Worm (Caenorhabditis elegans) whole organism, young adult: Measurements from ENCODE around the gene dsl-3.
A peak's percentile ranks its signal among the peaks of the same experiment; 100 is the strongest.
"Not testable (repeated sequence)": the region's sequence is repeated elsewhere in the genome, so short reads cannot be mapped to it uniquely, and the experiment has no call there.

Source experiments
- F10E7.11 ChIP-seq: sonication (generic microtip); optimal IDR thresholded peaks from 2 replicates; lab custom pipeline; 2017; ENCODE audit warnings: mild to moderate bottlenecking, missing genetic modification characterization, moderate library complexity, missing compliant biosample characterization
- F33H1.4 ChIP-seq: fragments of 200-800 bp; sonication (Bioruptor generic); IDR thresholded peaks from 2 replicates; pipeline ENCODE4 v1.3.6; 2022; ENCODE audit warnings: missing genetic modification reagents, missing genetic modification characterization, missing compliant biosample characterization
- F39B2.1 ChIP-seq: fragments of 200-800 bp; sonication (Bioruptor generic); IDR thresholded peaks from 2 replicates; pipeline ENCODE4 v1.3.6; 2022; ENCODE audit warnings: missing genetic modification reagents, missing genetic modification characterization, missing compliant biosample characterization
- F57A8.1 ChIP-seq: fragments of 200-800 bp; sonication (Bioruptor generic); optimal IDR thresholded peaks from 2 replicates; lab custom pipeline; 2018; ENCODE audit warnings: mild to moderate bottlenecking, missing genetic modification characterization, moderate library complexity, missing compliant biosample characterization
- K11D2.4 ChIP-seq: fragments of 200-800 bp; sonication (Bioruptor generic); IDR thresholded peaks from 2 replicates; pipeline ENCODE4 v1.3.6; 2022; ENCODE audit warnings: missing genetic modification reagents, missing genetic modification characterization, missing compliant biosample characterization
- Y56A3A.18 ChIP-seq: fragments of 200-800 bp; sonication (Bioruptor generic); IDR thresholded peaks from 2 replicates; pipeline ENCODE4 v1.3.6; 2022; ENCODE audit warnings: missing genetic modification reagents, missing genetic modification characterization, missing compliant biosample characterization
- akir-1 ChIP-seq: fragments of 200-800 bp; sonication (Bioruptor generic); optimal IDR thresholded peaks from 2 replicates; lab custom pipeline; 2018; ENCODE audit warnings: mild to moderate bottlenecking, missing genetic modification characterization, moderate library complexity, missing compliant biosample characterization
- aptf-2 ChIP-seq: fragments of 200-800 bp; sonication (Bioruptor generic); conservative IDR thresholded peaks from 2 replicates; pipeline ENCODE4 v1.3.6; 2022; ENCODE audit warnings: missing genetic modification reagents, missing genetic modification characterization, missing compliant biosample characterization
- aptf-3 ChIP-seq: fragments of 200-800 bp; sonication (Bioruptor generic); IDR thresholded peaks from 2 replicates; pipeline ENCODE4 v1.3.6; 2022; ENCODE audit warnings: missing genetic modification characterization, missing compliant biosample characterization
- attf-5 ChIP-seq: fragments of 200-800 bp; sonication (Bioruptor generic); optimal IDR thresholded peaks from 2 replicates; lab custom pipeline; 2018; ENCODE audit warnings: mild to moderate bottlenecking, missing genetic modification characterization, missing compliant biosample characterization
- cebp-1 ChIP-seq, 2 experiments: fragments of 200-800 bp in 1 of 2; sonication (Bioruptor generic) in 1 of 2; sonication (generic microtip) in 1 of 2; IDR thresholded peaks in 1 of 2; optimal IDR thresholded peaks in 1 of 2; 2 replicates each; pipeline versions ENCODE4 v1.3.6 to Lab custom; 2017 to 2022; ENCODE audit warnings: missing compliant biosample characterization in 2 of 2, missing genetic modification characterization in 2 of 2, mild to moderate bottlenecking in 1 of 2, missing genetic modification reagents in 1 of 2, moderate library complexity in 1 of 2
- cebp-2 ChIP-seq: fragments of 200-800 bp; sonication (Bioruptor generic); IDR thresholded peaks from 2 replicates; pipeline ENCODE4 v1.3.6; 2022; ENCODE audit warnings: missing genetic modification characterization, missing compliant biosample characterization
- dpl-1 ChIP-seq: fragments of 150-350 bp; optimal IDR thresholded peaks from 2 replicates; lab custom pipeline; 2014; ENCODE audit warnings: missing biosample characterization, missing genetic modification reagents, missing genetic modification characterization
- egrh-3 ChIP-seq: fragments of 200-800 bp; sonication (Bioruptor generic); IDR thresholded peaks from 2 replicates; pipeline ENCODE4 v1.3.6; 2022; ENCODE audit warnings: missing genetic modification reagents, missing genetic modification characterization, missing compliant biosample characterization
- ekl-4 ChIP-seq: fragments of 200-800 bp; sonication (Bioruptor generic); IDR thresholded peaks from 2 replicates; pipeline ENCODE4 v1.3.6; 2022; ENCODE audit warnings: missing genetic modification reagents, missing genetic modification characterization, missing compliant biosample characterization
- ets-4 ChIP-seq: fragments of 200-800 bp; sonication (Bioruptor generic); optimal IDR thresholded peaks from 2 replicates; lab custom pipeline; 2018; ENCODE audit warnings: mild to moderate bottlenecking, missing genetic modification characterization, missing compliant biosample characterization
- gei-17 ChIP-seq: fragments of 200-800 bp; sonication (Bioruptor generic); optimal IDR thresholded peaks from 2 replicates; lab custom pipeline; 2018; ENCODE audit warnings: mild to moderate bottlenecking, missing genetic modification characterization, missing compliant biosample characterization
- him-1 ChIP-seq: sonication (generic microtip); optimal IDR thresholded peaks from 2 replicates; lab custom pipeline; 2016; ENCODE audit warnings: missing genotype, missing genetic modification reagents, missing genetic modification characterization, missing compliant biosample characterization
- hlh-12 ChIP-seq: sonication (generic microtip); optimal IDR thresholded peaks from 2 replicates; lab custom pipeline; 2016; ENCODE audit warnings: missing genetic modification characterization, missing compliant biosample characterization
- hmg-1.2 ChIP-seq: fragments of 200-800 bp; sonication (Bioruptor generic); IDR thresholded peaks from 2 replicates; pipeline ENCODE4 v1.3.6; 2022; ENCODE audit warnings: missing genetic modification reagents, missing genetic modification characterization, missing compliant biosample characterization
- lin-26 ChIP-seq: fragments of 200-800 bp; sonication (Bioruptor generic); IDR thresholded peaks from 2 replicates; pipeline ENCODE4 v1.3.6; 2022; ENCODE audit warnings: missing genetic modification reagents, missing genetic modification characterization, missing compliant biosample characterization
- lsy-27 ChIP-seq: sonication (generic microtip); optimal IDR thresholded peaks from 2 replicates; lab custom pipeline; 2017; ENCODE audit warnings: missing genetic modification characterization, mild to moderate bottlenecking, missing compliant biosample characterization, antibody characterized with exemption, missing genotype, borderline replicate concordance; ENCODE audit not compliant: insufficient read depth
- madf-3 ChIP-seq: fragments of 200-800 bp; sonication (Bioruptor generic); IDR thresholded peaks from 2 replicates; pipeline ENCODE4 v1.3.6; 2022; ENCODE audit warnings: missing genetic modification reagents, missing genetic modification characterization, missing compliant biosample characterization
- mel-28 ChIP-seq: sonication (generic microtip); optimal IDR thresholded peaks from 2 replicates; lab custom pipeline; 2016; ENCODE audit warnings: borderline replicate concordance, mild to moderate bottlenecking, missing genetic modification characterization, missing compliant biosample characterization
- mxl-1 ChIP-seq: sonication (generic microtip); optimal IDR thresholded peaks from 2 replicates; lab custom pipeline; 2016; ENCODE audit warnings: missing genetic modification characterization, missing compliant biosample characterization
- sea-2 ChIP-seq: fragments of 200-800 bp; sonication (Bioruptor generic); IDR thresholded peaks from 2 replicates; pipeline ENCODE4 v1.3.6; 2022; ENCODE audit warnings: missing genetic modification characterization, missing compliant biosample characterization
- sptf-2 ChIP-seq: fragments of 200-800 bp; sonication (Bioruptor generic); optimal IDR thresholded peaks from 2 replicates; lab custom pipeline; 2018; ENCODE audit warnings: mild to moderate bottlenecking, missing genetic modification characterization, missing compliant biosample characterization
- tbp1 ChIP-seq: fragments of 200-800 bp; sonication (Bioruptor generic); optimal IDR thresholded peaks from 2 replicates; lab custom pipeline; 2018; ENCODE audit warnings: mild to moderate bottlenecking, missing genetic modification characterization, missing compliant biosample characterization
- tlf-1 ChIP-seq: fragments of 200-800 bp; sonication (Bioruptor generic); optimal IDR thresholded peaks from 2 replicates; lab custom pipeline; 2018; ENCODE audit warnings: mild to moderate bottlenecking, missing genetic modification characterization, missing compliant biosample characterization
- zfh-2 ChIP-seq: fragments of 200-800 bp; sonication (Bioruptor generic); conservative IDR thresholded peaks from 2 replicates; pipeline ENCODE4 v1.3.6; 2022; ENCODE audit warnings: missing genetic modification reagents, missing genetic modification characterization, missing compliant biosample characterization
- zim-3 ChIP-seq: sonication (generic microtip); optimal IDR thresholded peaks from 2 replicates; lab custom pipeline; 2017; ENCODE audit warnings: mild to moderate bottlenecking, missing genetic modification characterization, moderate library complexity, missing compliant biosample characterization
- ztf-18 ChIP-seq: sonication (generic microtip); optimal IDR thresholded peaks from 2 replicates; lab custom pipeline; 2016; ENCODE audit warnings: missing genotype, mild to moderate bottlenecking, missing genetic modification characterization, missing compliant biosample characterization

dsl-3 gene

DNA sequence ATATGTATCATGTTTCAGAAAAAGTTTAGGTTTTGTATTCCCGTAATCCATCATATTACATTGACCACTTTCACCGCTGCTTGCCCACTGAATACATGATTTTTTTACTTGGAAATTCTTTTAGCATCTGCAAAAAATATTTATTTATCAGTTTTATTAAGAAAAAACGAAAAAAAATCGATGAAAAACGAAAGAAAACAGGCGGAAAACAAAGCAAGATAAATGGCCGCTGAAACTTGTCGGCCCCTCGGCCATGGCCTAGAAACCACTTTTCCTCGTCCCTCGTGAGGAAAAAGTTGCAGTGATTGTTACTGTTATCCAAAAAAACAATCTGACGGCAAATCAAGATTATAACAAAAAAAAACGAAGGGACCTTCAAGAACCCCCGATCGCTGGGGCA, at the start of gene dsl-3:
Gene dsl-3 (plus strand): TSS at position 301 of the 400 bp plus-strand sequence.
- not testable (repeated sequence) for TF ChIP-seq mxl-1 (tag; lab: Kevin White, UChicago); Y56A3A.18 (GFP tag; lab: Robert Waterston, UW); K11D2.4

- TF ChIP-seq ztf-18 (tag; lab: Kevin White, UChicago) (no peak), tbp1 (GFP tag; lab: Kevin White, UChicago) (no peak), attf-5 (no peak), zim-3 (tag; lab: Kevin White, UChicago) (no peak), F57A8.1 (GFP tag; lab: Kevin White, UChicago) (no peak), ekl-4 (GFP tag; lab: Robert Waterston, UW) (no peak), aptf-2 (GFP tag; lab: Robert Waterston, UW) (no peak), akir-1 (GFP tag; lab: Kevin White, UChicago) (no peak), tlf-1 (GFP tag; lab: Kevin White, UChicago) (no peak), dpl-1 (GFP tag; lab: Kevin White, UChicago) (no peak), ets-4 (GFP tag; lab: Kevin White, UChicago) (no peak), gei-17 (GFP tag; lab: Kevin White, UChicago) (no peak)
Observed at ce11 chrIV:1561884-1562283, 48.2 kb upstream of the dsl-3 start, which contains the start of gene hpo-6. Gene hpo-6, plus strand, starts transcription at chrIV:1562184.

ce11 chrIV:1563476-1564131, 46.5 kb upstream of the dsl-3 start, which contains the start of gene Y41D4B.15:
Gene Y41D4B.15, plus strand, starts transcription at chrIV:1564081.
- TF ChIP-seq cebp-2 (GFP tag; lab: Robert Waterston, UW) (no peak), lin-26 (GFP tag; lab: Robert Waterston, UW) (no peak), him-1 (tag; lab: Kevin White, UChicago) (no peak), madf-3 (GFP tag; lab: Robert Waterston, UW) (no peak), sea-2 (GFP tag; lab: Robert Waterston, UW) (no peak), zim-3 (tag; lab: Kevin White, UChicago) (no peak), dpl-1 (GFP tag; lab: Kevin White, UChicago) (no peak), hmg-1.2 (GFP tag; lab: Robert Waterston, UW) (no peak), hlh-12 (tag; lab: Kevin White, UChicago) (no peak), mel-28 (tag; lab: Kevin White, UChicago) (no peak), cebp-1 (GFP tag; IDR thresholded peaks at IDR 0.05; lab: Robert Waterston, UW) (no peak), cebp-1 (tag; optimal IDR thresholded peaks at IDR 0.05; lab: Kevin White, UChicago) (no peak), lsy-27 (tag; lab: Kevin White, UChicago) (no peak), F10E7.11 (no peak), F39B2.1 (no peak), sptf-2 (no peak)
- TF ChIP-seq, all 124 proteins: peak for 0

DNA sequence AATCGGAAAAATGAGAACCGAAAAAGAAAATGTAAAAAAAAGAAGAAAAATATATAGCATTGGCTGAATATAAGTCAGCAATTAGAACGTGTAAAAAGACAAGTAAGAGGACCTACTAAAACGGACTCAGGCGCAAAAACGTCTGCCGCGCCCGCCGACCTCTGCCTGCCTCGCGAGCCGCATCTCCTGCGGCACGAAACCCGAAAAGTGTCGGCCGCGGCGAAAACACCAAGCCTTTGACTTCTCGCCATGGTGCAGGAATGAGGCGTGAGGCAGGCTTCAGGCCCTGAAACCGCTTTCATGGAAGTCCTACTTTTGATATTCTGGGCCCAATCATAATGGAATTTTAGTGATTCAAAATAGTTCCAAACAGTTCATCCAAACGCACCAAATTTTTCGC, 44.3 kb upstream of the dsl-3 start:
- TF ChIP-seq egrh-3 (GFP tag; lab: Robert Waterston, UW) (peak; percentile 72; the same call in 1 of the 2 replicates), zfh-2 (peak; percentile 86), F33H1.4 (no peak), aptf-3 (GFP tag; lab: Robert Waterston, UW) (no peak)
